Fruit fly (Drosophila melanogaster): Measurements from ENCODE around the gene bif.
A peak's percentile ranks its signal among the peaks of the same experiment; 100 is the strongest.

bif gene

DNA sequence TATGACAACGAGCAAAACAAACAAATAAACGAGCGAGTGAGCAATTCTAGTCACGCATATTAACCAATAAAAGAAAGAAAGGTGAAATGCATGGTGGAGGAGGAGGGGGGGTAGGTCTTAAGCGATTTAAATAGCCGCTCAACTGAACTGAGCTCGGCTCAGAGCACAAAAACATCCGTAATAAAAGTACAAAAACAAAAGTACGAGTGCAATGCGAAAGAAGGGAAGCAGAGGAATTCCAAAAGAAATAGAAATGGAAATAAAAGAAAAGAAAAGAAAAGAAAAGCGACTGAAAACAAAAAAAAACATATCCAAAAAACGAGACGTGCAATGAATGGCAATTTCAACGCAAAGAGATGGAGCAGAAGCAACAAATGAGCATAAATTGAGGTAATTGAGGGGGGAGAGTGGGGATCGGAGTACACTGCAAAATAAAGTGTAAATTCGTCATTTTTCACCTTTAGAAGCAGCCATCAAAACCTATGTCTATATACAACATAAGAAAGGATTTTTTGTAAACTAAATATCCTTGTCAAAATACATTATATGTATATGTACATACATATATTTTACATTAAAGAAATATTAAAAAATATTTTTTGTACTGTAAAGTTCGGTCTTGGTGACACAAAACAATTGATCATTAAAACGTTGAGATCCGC, 20.5 kb upstream of the bif start (continued):
- no peak for TF ChIP-seq Awh (GFP tag; IDR thresholded peaks at IDR 0.05)
- no peak for TF ChIP-seq CG8765 (GFP tag; IDR thresholded peaks at IDR 0.05)
- TF ChIP-seq Oli (tag; optimal IDR thresholded peaks at IDR 0.05): peak; percentile 45
- peak; percentile 49 for TF ChIP-seq PHDP (tag; optimal IDR thresholded peaks at IDR 0.05)
- peak; percentile 39 for TF ChIP-seq CG7839 (tag; optimal IDR thresholded peaks at IDR 0.05)
- TF ChIP-seq Rfx (GFP tag; IDR thresholded peaks at IDR 0.05): no peak
- 0 out of 2 replicates have a peak, but pooled peaks have one; percentile 15 for TF ChIP-seq wor (GFP tag; IDR thresholded peaks at IDR 0.05)
- 0 out of 2 replicates have a peak, but pooled peaks have one; percentile 16 for TF ChIP-seq lmd (GFP tag; IDR thresholded peaks at IDR 0.05)
- 0 out of 3 replicates have a peak, but pooled peaks have one; percentile 18 for TF ChIP-seq croc (GFP tag; conservative IDR thresholded peaks at IDR 0.05)
- TF ChIP-seq vvl (GFP tag; IDR thresholded peaks at IDR 0.05): no peak
- no peak for TF ChIP-seq CG16779 (GFP tag; IDR thresholded peaks at IDR 0.05)
- TF ChIP-seq CG43689 (GFP tag; IDR thresholded peaks at IDR 0.05): no peak
- peak; percentile 39 for TF ChIP-seq nmo (GFP tag; optimal IDR thresholded peaks at IDR 0.05)
- peak; percentile 26; the same call in 1 of the 2 replicates for TF ChIP-seq sisA (GFP tag; IDR thresholded peaks at IDR 0.05)
- TF ChIP-seq Hr51 (GFP tag; optimal IDR thresholded peaks at IDR 0.05): peak in 1 of 2 experiments; percentile 40
- peak; percentile 41 for TF ChIP-seq fd96Cb (tag; optimal IDR thresholded peaks at IDR 0.05)
- TF ChIP-seq CG8388 (GFP tag; optimal IDR thresholded peaks at IDR 0.05): peak; percentile 47
- no peak for TF ChIP-seq hth (optimal IDR thresholded peaks at IDR 0.05)
- TF ChIP-seq CoRest (tag; optimal IDR thresholded peaks at IDR 0.05): peak; percentile 25
- peak; percentile 13 for TF ChIP-seq HHEX (GFP tag; optimal IDR thresholded peaks at IDR 0.05)
- 0 out of 2 replicates have a peak, but pooled peaks have one; percentile 34 for TF ChIP-seq Xrp1 (GFP tag; IDR thresholded peaks at IDR 0.05)
- TF ChIP-seq CG17385 (GFP tag; optimal IDR thresholded peaks at IDR 0.05): peak; percentile 6
- TF ChIP-seq gfzf (GFP tag; optimal IDR thresholded peaks at IDR 0.05): no peak
- no peak for TF ChIP-seq CG17802 (tag; optimal IDR thresholded peaks at IDR 0.05)
- TF ChIP-seq Jarid2 (GFP tag; optimal IDR thresholded peaks at IDR 0.05): no peak
- TF ChIP-seq unpg (GFP tag; optimal IDR thresholded peaks at IDR 0.05): peak; percentile 50
- peak; percentile 32; the same call in 1 of the 2 replicates for TF ChIP-seq Drgx (GFP tag; IDR thresholded peaks at IDR 0.05)
- no peak for TF ChIP-seq HLH3B (GFP tag; IDR thresholded peaks at IDR 0.05)
- TF ChIP-seq CG14710 (tag; optimal IDR thresholded peaks at IDR 0.05): peak; percentile 8
- no peak for TF ChIP-seq CG9876 (GFP tag; optimal IDR thresholded peaks at IDR 0.05)
- TF ChIP-seq Atf6 (GFP tag; IDR thresholded peaks at IDR 0.05): no peak
- TF ChIP-seq CG11504 (tag; optimal IDR thresholded peaks at IDR 0.05): peak; percentile 57
- TF ChIP-seq H2.0 (GFP tag; IDR thresholded peaks at IDR 0.05): no peak
- no peak for TF ChIP-seq H15 (GFP tag; IDR thresholded peaks at IDR 0.05)
- TF ChIP-seq Kr (GFP tag; optimal IDR thresholded peaks at IDR 0.05): no peak
- peak; percentile 17 for TF ChIP-seq gsb-n (tag; optimal IDR thresholded peaks at IDR 0.05)
- TF ChIP-seq D (optimal IDR thresholded peaks at IDR 0.05): no peak
- TF ChIP-seq D (GFP tag; optimal IDR thresholded peaks at IDR 0.05): peak; percentile 13
- no peak for TF ChIP-seq CG14965 (GFP tag; optimal IDR thresholded peaks at IDR 0.05; ENCODE audit: borderline replicate concordance)
- no peak for TF ChIP-seq CG15514 (GFP tag; optimal IDR thresholded peaks at IDR 0.05)
- TF ChIP-seq row (GFP tag; IDR thresholded peaks at IDR 0.05): peak; percentile 31; the same call in 1 of the 3 replicates
- no peak for TF ChIP-seq CG15073 (GFP tag; optimal IDR thresholded peaks at IDR 0.05)
- peak; percentile 12 for TF ChIP-seq oc (tag; optimal IDR thresholded peaks at IDR 0.05)
- TF ChIP-seq zfh2 (GFP tag; optimal IDR thresholded peaks at IDR 0.05): no peak
- TF ChIP-seq dysf (GFP tag; IDR thresholded peaks at IDR 0.05): peak; percentile 38; the same call in 1 of the 3 replicates
- no peak for TF ChIP-seq Meics (GFP tag; optimal IDR thresholded peaks at IDR 0.05)
- peak; percentile 7 for TF ChIP-seq Sox100B (GFP tag; optimal IDR thresholded peaks at IDR 0.05)
- TF ChIP-seq CG1603 (tag; optimal IDR thresholded peaks at IDR 0.05): peak; percentile 17
- TF ChIP-seq CG15269 (tag; optimal IDR thresholded peaks at IDR 0.05): peak; percentile 2

All from whole organism, embryonic.